Worm (Caenorhabditis elegans): Measurements from ENCODE around the gene irld-66.

The irld-66 gene

DNA sequence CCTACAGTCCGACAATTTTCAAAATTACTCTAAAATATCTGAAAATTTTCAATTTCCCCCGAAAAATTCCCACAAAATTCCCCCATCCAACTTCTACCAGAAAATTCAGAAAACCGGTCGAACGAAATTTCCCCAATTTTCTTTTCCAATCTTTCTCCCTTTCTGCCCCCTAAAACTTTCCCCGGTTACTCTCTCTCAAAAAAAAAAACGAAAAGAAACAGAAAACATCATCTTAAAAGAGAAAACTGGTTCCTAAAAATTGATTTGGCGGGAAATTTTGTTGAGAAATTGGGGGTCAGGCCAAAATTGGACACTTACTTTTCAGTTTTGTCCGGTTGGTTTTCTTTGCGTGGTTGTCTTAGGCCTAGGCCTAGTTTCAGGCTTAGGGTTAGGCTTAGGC lies 37.0 kb upstream of the irld-66 start:
- TF ChIP-seq skn-1 (tag; optimal IDR thresholded peaks at IDR 0.05) (no peak), daf-16 (GFP tag; optimal IDR thresholded peaks at IDR 0.05) (no peak), daf-16 (tag; optimal IDR thresholded peaks at IDR 0.05) (no peak), mxl-2 (GFP tag; conservative IDR thresholded peaks at IDR 0.05) (no peak), mdt-29 (GFP tag; IDR thresholded peaks at IDR 0.05) (no peak), ZK337.2 (GFP tag; IDR thresholded peaks at IDR 0.05) (no peak), set-16 (GFP tag; IDR thresholded peaks at IDR 0.05) (no peak)

DNA sequence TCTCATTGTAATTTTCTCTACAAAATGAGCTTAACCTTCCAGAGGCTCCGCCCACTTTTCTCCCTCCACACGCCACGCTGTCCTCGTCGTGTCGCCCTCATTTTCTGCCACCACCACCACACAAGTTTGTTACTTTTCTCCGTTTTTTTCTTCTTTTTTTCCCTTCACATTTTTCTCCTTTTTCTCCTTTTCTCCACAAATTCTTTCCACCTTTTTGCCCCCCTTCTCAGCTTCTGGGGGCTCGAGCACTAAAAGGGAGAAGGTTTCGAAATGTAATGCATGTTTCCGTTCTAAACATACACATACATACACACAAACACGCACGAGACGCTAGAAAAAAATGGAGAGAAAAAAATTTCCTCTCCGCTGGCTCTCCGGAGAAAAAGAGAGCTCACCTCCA lies 36.0 kb upstream of the irld-66 start, which contains the start of gene nhr-88:
Gene nhr-88 (plus strand): TSS at position 43 of the 400 bp plus-strand sequence.
- TF ChIP-seq unc-130 (GFP tag; optimal IDR thresholded peaks at IDR 0.05) (no peak), madf-9 (GFP tag; conservative IDR thresholded peaks at IDR 0.05) (no peak), sdz-12 (GFP tag; optimal IDR thresholded peaks at IDR 0.05) (peak; percentile 47), jun-1 (tag; optimal IDR thresholded peaks at IDR 0.05) (no peak), hlh-30 (tag; optimal IDR thresholded peaks at IDR 0.05; ENCODE audit: insufficient read depth) (peak; percentile 56), hif-1 (tag; optimal IDR thresholded peaks at IDR 0.05) (no peak), madf-5 (GFP tag; IDR thresholded peaks at IDR 0.05) (no peak), spr-1 (tag; optimal IDR thresholded peaks at IDR 0.05) (no peak), mep-1 (tag; optimal IDR thresholded peaks at IDR 0.05) (peak; percentile 45), daf-8 (GFP tag; IDR thresholded peaks at IDR 0.05) (no peak), gei-8 (GFP tag; optimal IDR thresholded peaks at IDR 0.05) (no peak), fos-1 (tag; optimal IDR thresholded peaks at IDR 0.05) (no peak), nhr-42 (GFP tag; IDR thresholded peaks at IDR 0.05) (0 out of 2 replicates have a peak, but pooled peaks have one; percentile 9), lin-13 (GFP tag; optimal IDR thresholded peaks at IDR 0.05) (no peak), unc-62 (GFP tag; optimal IDR thresholded peaks at IDR 0.05 in 1 of 2) (peak in 1 of 2 experiments; percentile 43), unc-62 (tag; optimal IDR thresholded peaks at IDR 0.05) (no peak), snpc-1.2 (GFP tag; IDR thresholded peaks at IDR 0.05) (no peak), unc-39 (tag; optimal IDR thresholded peaks at IDR 0.05) (no peak), dmd-6 (GFP tag; IDR thresholded peaks at IDR 0.05) (peak; percentile 14; the same call in 1 of the 2 replicates), zfp-2 (tag; optimal IDR thresholded peaks at IDR 0.05) (no peak), duxl-1 (tag; optimal IDR thresholded peaks at IDR 0.05; ENCODE audit: poor library complexity) (no peak), spr-3 (GFP tag; optimal IDR thresholded peaks at IDR 0.05) (peak; percentile 8), saeg-2 (GFP tag; IDR thresholded peaks at IDR 0.05) (no peak), hmg-1.1 (GFP tag; IDR thresholded peaks at IDR 0.05) (peak; percentile 58), daf-12 (tag; optimal IDR thresholded peaks at IDR 0.05) (no peak), ctbp-1 (GFP tag; IDR thresholded peaks at IDR 0.05) (0 out of 2 replicates have a peak, but pooled peaks have one; percentile 45), nhr-111 (GFP tag; optimal IDR thresholded peaks at IDR 0.05) (no peak), php-3 (GFP tag; IDR thresholded peaks at IDR 0.05) (no peak), Y75B8A.6 (GFP tag; IDR thresholded peaks at IDR 0.05) (no peak), rbr-2 (tag; optimal IDR thresholded peaks at IDR 0.05) (peak; percentile 39), dmd-9 (GFP tag; IDR thresholded peaks at IDR 0.05) (no peak), nhr-76 (tag; optimal IDR thresholded peaks at IDR 0.05) (no peak), fkh-10 (GFP tag; optimal IDR thresholded peaks at IDR 0.05) (peak; percentile 69), ztf-11 (tag; optimal IDR thresholded peaks at IDR 0.05) (no peak), lin-15B (tag; optimal IDR thresholded peaks at IDR 0.05) (no peak), D1046.2 (GFP tag; IDR thresholded peaks at IDR 0.05) (no peak), nhr-77 (tag; optimal IDR thresholded peaks at IDR 0.05) (no peak), set-16 (GFP tag; IDR thresholded peaks at IDR 0.05) (peak; percentile 13; the same call in 1 of the 2 replicates), ZK337.2 (GFP tag; IDR thresholded peaks at IDR 0.05) (no peak), ceh-32 (tag; optimal IDR thresholded peaks at IDR 0.05; ENCODE audit: poor library complexity) (no peak), nhr-237 (tag; optimal IDR thresholded peaks at IDR 0.05) (no peak), aha-1 (tag) (no peak), egl-27 (tag; optimal IDR thresholded peaks at IDR 0.05) (no peak), F49E8.2 (tag; optimal IDR thresholded peaks at IDR 0.05; ENCODE audit: borderline replicate concordance) (no peak), nhr-48 (tag; optimal IDR thresholded peaks at IDR 0.05) (peak; percentile 2), skn-1 (tag; optimal IDR thresholded peaks at IDR 0.05) (no peak), daf-16 (GFP tag; optimal IDR thresholded peaks at IDR 0.05) (no peak), daf-16 (tag; optimal IDR thresholded peaks at IDR 0.05) (no peak)

Data from whole organism, L4 larva.